Worm (Caenorhabditis elegans) whole organism, L3 larva: Measurements from ENCODE around the gene pst-2.
A peak's percentile ranks its signal among the peaks of the same experiment; 100 is the strongest.

Source experiments
- R02D3.7 ChIP-seq: fragments of 150-350 bp; optimal IDR thresholded peaks from 2 replicates; lab custom pipeline; 2014; ENCODE audit warnings: missing biosample characterization, missing genetic modification characterization
- ZK546.5 ChIP-seq: sonication (generic microtip); optimal IDR thresholded peaks from 2 replicates; lab custom pipeline; 2017; ENCODE audit warnings: missing biosample characterization, missing genetic modification characterization
- ama-1 ChIP-seq: fragments of 150-350 bp; optimal IDR thresholded peaks from 2 replicates; lab custom pipeline; 2018
- ceh-28 ChIP-seq: fragments of 150-350 bp; optimal IDR thresholded peaks from 2 replicates; lab custom pipeline; 2014; ENCODE audit warnings: missing biosample characterization, missing genetic modification reagents, missing genetic modification characterization
- ceh-9 ChIP-seq: sonication (generic microtip); optimal IDR thresholded peaks from 2 replicates; lab custom pipeline; 2018; ENCODE audit warnings: missing biosample characterization, missing genetic modification characterization
- daf-12 ChIP-seq: fragments of 150-350 bp; optimal IDR thresholded peaks from 2 replicates; lab custom pipeline; 2014; ENCODE audit warnings: missing biosample characterization, missing genetic modification reagents, missing genetic modification characterization
- egl-27 ChIP-seq: sonication (generic microtip); optimal IDR thresholded peaks from 4 replicates; lab custom pipeline; 2017; ENCODE audit warnings: missing biosample characterization, missing genetic modification reagents, missing genetic modification characterization
- egl-5 ChIP-seq: fragments of 150-350 bp; optimal IDR thresholded peaks from 2 replicates; lab custom pipeline; 2017; ENCODE audit warnings: missing biosample characterization, missing genetic modification reagents, missing genetic modification characterization, inconsistent platforms
- elt-2 ChIP-seq: sonication (generic microtip); optimal IDR thresholded peaks from 2 replicates; lab custom pipeline; 2016; ENCODE audit warnings: missing genetic modification reagents, mild to moderate bottlenecking, missing genetic modification characterization, missing compliant biosample characterization
- elt-3 ChIP-seq, 3 experiments: fragments of 150-350 bp in 1 of 3; sonication (generic microtip) in 2 of 3; optimal IDR thresholded peaks; 2 replicates in 2 of 3; 4 replicates in 1 of 3; lab custom pipeline; 2014 to 2017; ENCODE audit warnings: missing biosample characterization in 3 of 3, missing genetic modification characterization in 3 of 3
- eor-1 ChIP-seq, 2 experiments: fragments of 150-350 bp; optimal IDR thresholded peaks; 2 replicates each; lab custom pipeline; 2014 to 2018; ENCODE audit warnings: missing biosample characterization in 2 of 2, missing genetic modification characterization in 2 of 2
- fkh-10 ChIP-seq: sonication (generic microtip); optimal IDR thresholded peaks from 2 replicates; lab custom pipeline; 2017; ENCODE audit warnings: missing biosample characterization, missing genetic modification reagents, missing genetic modification characterization
- fkh-2 ChIP-seq: fragments of 150-350 bp; optimal IDR thresholded peaks from 2 replicates; lab custom pipeline; 2014; ENCODE audit warnings: missing biosample characterization, missing genetic modification reagents, missing genetic modification characterization
- fos-1 ChIP-seq: fragments of 150-350 bp; optimal IDR thresholded peaks from 2 replicates; lab custom pipeline; 2014; ENCODE audit warnings: missing biosample characterization, missing genetic modification characterization
- hmg-11 ChIP-seq: sonication (generic microtip); optimal IDR thresholded peaks from 2 replicates; lab custom pipeline; 2016; ENCODE audit warnings: missing genetic modification characterization, missing compliant biosample characterization
- jun-1 ChIP-seq: fragments of 150-350 bp; optimal IDR thresholded peaks from 2 replicates; lab custom pipeline; 2014; ENCODE audit warnings: missing biosample characterization, missing genetic modification reagents, missing genetic modification characterization
- lin-39 ChIP-seq: fragments of 150-350 bp; optimal IDR thresholded peaks from 2 replicates; lab custom pipeline; 2018; ENCODE audit warnings: missing biosample characterization, missing genetic modification reagents, missing genetic modification characterization
- mml-1 ChIP-seq: fragments of 150-350 bp; sonication (generic microtip); optimal IDR thresholded peaks from 3 replicates; lab custom pipeline; 2014; ENCODE audit warnings: missing biosample characterization, missing genetic modification characterization
- nfya-1 ChIP-seq: sonication (generic microtip); optimal IDR thresholded peaks from 2 replicates; lab custom pipeline; 2017; ENCODE audit warnings: missing genetic modification characterization, mild to moderate bottlenecking, missing compliant biosample characterization, antibody characterized with exemption, moderate library complexity; ENCODE audit not compliant: insufficient read depth
- nhr-12 ChIP-seq: fragments of 150-350 bp; optimal IDR thresholded peaks from 2 replicates; lab custom pipeline; 2014; ENCODE audit warnings: missing biosample characterization, missing genetic modification characterization
- nhr-23 ChIP-seq: fragments of 150-350 bp; optimal IDR thresholded peaks from 2 replicates; lab custom pipeline; 2014; ENCODE audit warnings: missing biosample characterization, missing genetic modification reagents, missing genetic modification characterization
- nhr-25 ChIP-seq: sonication (generic microtip); optimal IDR thresholded peaks from 2 replicates; lab custom pipeline; 2017; ENCODE audit warnings: missing biosample characterization, missing genetic modification characterization
- nhr-67 ChIP-seq: fragments of 150-350 bp; optimal IDR thresholded peaks from 2 replicates; lab custom pipeline; 2014; ENCODE audit warnings: missing biosample characterization, missing genetic modification characterization
- nhr-76 ChIP-seq: fragments of 150-350 bp; sonication (generic microtip); optimal IDR thresholded peaks from 5 replicates; lab custom pipeline; 2014; ENCODE audit warnings: missing biosample characterization, missing genetic modification characterization
- pha-4 ChIP-seq: fragments of 150-350 bp; optimal IDR thresholded peaks from 2 replicates; lab custom pipeline; 2014; ENCODE audit warnings: missing biosample characterization, missing genetic modification reagents, missing genetic modification characterization
- pqm-1 ChIP-seq: fragments of 150-350 bp; optimal IDR thresholded peaks from 2 replicates; lab custom pipeline; 2017; ENCODE audit warnings: missing biosample characterization, missing genetic modification characterization, inconsistent platforms
- sea-2 ChIP-seq: fragments of 150-350 bp; sonication (generic microtip); optimal IDR thresholded peaks from 4 replicates; lab custom pipeline; 2014; ENCODE audit warnings: missing biosample characterization, missing genetic modification reagents, missing genetic modification characterization
- snpc-4 ChIP-seq: fragments of 150-350 bp; optimal IDR thresholded peaks from 2 replicates; lab custom pipeline; 2014; ENCODE audit warnings: missing biosample characterization, missing genetic modification characterization
- tbx-2 ChIP-seq: sonication (generic microtip); optimal IDR thresholded peaks from 2 replicates; lab custom pipeline; 2016; ENCODE audit warnings: mild to moderate bottlenecking, missing genetic modification characterization, missing compliant biosample characterization
- unc-39 ChIP-seq: sonication (generic microtip); optimal IDR thresholded peaks from 4 replicates; lab custom pipeline; 2017; ENCODE audit warnings: missing biosample characterization, missing genetic modification characterization
- ztf-11 ChIP-seq: fragments of 150-350 bp; optimal IDR thresholded peaks from 2 replicates; lab custom pipeline; 2014; ENCODE audit warnings: missing biosample characterization, missing genetic modification characterization
- ztf-4 ChIP-seq: fragments of 150-350 bp; optimal IDR thresholded peaks from 2 replicates; lab custom pipeline; 2014; ENCODE audit warnings: missing biosample characterization, missing genetic modification characterization

Gene pst-2

ce11 chrIII:5683998-5684397, 3.8 kb downstream of the pst-2 start, which contains the start of gene rcan-1:
TSS of gene rcan-1 (minus strand) at chrIII:5684098.
- TF ChIP-seq ztf-11 (tag; lab: Kevin White, UChicago) (no peak), elt-2 (tag; lab: Kevin White, UChicago) (no peak), nhr-76 (no peak), mml-1 (tag; lab: Kevin White, UChicago) (no peak), snpc-4 (tag; lab: Kevin White, UChicago) (no peak), nhr-23 (no peak), fkh-2 (tag; lab: Kevin White, UChicago) (no peak), nhr-25 (tag; lab: Kevin White, UChicago) (no peak), ztf-4 (tag; lab: Kevin White, UChicago) (no peak), ceh-9 (tag; lab: Kevin White, UChicago) (no peak), tbx-2 (tag; lab: Kevin White, UChicago) (no peak), jun-1 (tag; lab: Kevin White, UChicago) (no peak), egl-5 (tag; lab: Kevin White, UChicago) (no peak), hmg-11 (tag; lab: Kevin White, UChicago) (no peak), fos-1 (tag; lab: Kevin White, UChicago) (no peak), fkh-10 (GFP tag; lab: Kevin White, UChicago) (no peak), elt-3 (tag; optimal IDR thresholded peaks at IDR 0.05; lab: Kevin White, UChicago) (no peak), nfya-1 (tag; lab: Kevin White, UChicago) (no peak)
- TF ChIP-seq, all 47 proteins: peak for 0

- TF ChIP-seq sea-2 (no peak), pqm-1 (tag; lab: Kevin White, UChicago) (peak; percentile 25), nhr-12 (tag; lab: Kevin White, UChicago) (no peak), lin-39 (tag; lab: Kevin White, UChicago) (peak; percentile 38), nhr-67 (tag; lab: Kevin White, UChicago) (no peak), tbx-2 (tag; lab: Kevin White, UChicago) (no peak), elt-2 (tag; lab: Kevin White, UChicago) (peak; percentile 30), pha-4 (tag; lab: Kevin White, UChicago) (peak; percentile 98), nhr-76 (no peak), egl-27 (tag; lab: Kevin White, UChicago) (no peak), snpc-4 (tag; lab: Kevin White, UChicago) (peak; percentile 39), nfya-1 (tag; lab: Kevin White, UChicago) (peak; percentile 71), hmg-11 (tag; lab: Kevin White, UChicago) (peak; percentile 65)
Observed at ce11 chrIII:5688246-5688645, 8.0 kb downstream of the pst-2 start.

- TF ChIP-seq elt-3 (tag; optimal IDR thresholded peaks at IDR 0.05; lab: Kevin White, UChicago): no peak
- TF ChIP-seq fkh-2 (tag; lab: Kevin White, UChicago): no peak
- TF ChIP-seq jun-1 (tag; lab: Kevin White, UChicago): no peak
- TF ChIP-seq nhr-12 (tag; lab: Kevin White, UChicago): no peak
- no peak for TF ChIP-seq tbx-2 (tag; lab: Kevin White, UChicago)
- TF ChIP-seq daf-12 (tag; lab: Kevin White, UChicago): no peak
- TF ChIP-seq ama-1: no peak
Observed at ce11 chrIII:5691826-5692225, 11.6 kb downstream of the pst-2 start.

ce11 chrIII:5692690-5693089, 12.5 kb downstream of the pst-2 start, which contains the start of the genes abi-1 and arle-14:
TSS of gene abi-1 (minus strand) at chrIII:5692740.
TSS of gene arle-14 (plus strand) at chrIII:5692906.
- TF ChIP-seq R02D3.7 (tag; lab: Kevin White, UChicago) (peak; percentile 15), hmg-11 (tag; lab: Kevin White, UChicago) (peak; percentile 17), nfya-1 (tag; lab: Kevin White, UChicago) (peak; percentile 35), ama-1 (no peak), pha-4 (tag; lab: Kevin White, UChicago) (peak; percentile 39), daf-12 (tag; lab: Kevin White, UChicago) (no peak)

ce11 chrIII:5693736-5694135, 13.5 kb downstream of the pst-2 start, which contains the start of gene B0336.13:
TSS of gene B0336.13 (plus strand) at chrIII:5694036.
- TF ChIP-seq eor-1 (tag; optimal IDR thresholded peaks at IDR 0.05; lab: Kevin White, UChicago): no peak
- no peak for TF ChIP-seq ceh-9 (tag; lab: Kevin White, UChicago)
- TF ChIP-seq ceh-28 (tag; lab: Kevin White, UChicago): no peak
- TF ChIP-seq nhr-25 (tag; lab: Kevin White, UChicago): no peak
- no peak for TF ChIP-seq egl-5 (tag; lab: Kevin White, UChicago)
- TF ChIP-seq hmg-11 (tag; lab: Kevin White, UChicago): no peak
- TF ChIP-seq ztf-4 (tag; lab: Kevin White, UChicago): no peak
- no peak for TF ChIP-seq jun-1 (tag; lab: Kevin White, UChicago)
- TF ChIP-seq daf-12 (tag; lab: Kevin White, UChicago): no peak
- TF ChIP-seq unc-39: no peak
- TF ChIP-seq ZK546.5: no peak
- no peak for TF ChIP-seq nfya-1 (tag; lab: Kevin White, UChicago)
- TF ChIP-seq snpc-4 (tag; lab: Kevin White, UChicago): no peak
- no peak for TF ChIP-seq ama-1
- no peak for TF ChIP-seq ztf-11 (tag; lab: Kevin White, UChicago)
- TF ChIP-seq nhr-23: no peak
- no peak for TF ChIP-seq fkh-10 (GFP tag; lab: Kevin White, UChicago)
- no peak for TF ChIP-seq mml-1 (tag; lab: Kevin White, UChicago)
